Worm (Caenorhabditis elegans): ENCODE data around the gene npr-6.

DNA sequence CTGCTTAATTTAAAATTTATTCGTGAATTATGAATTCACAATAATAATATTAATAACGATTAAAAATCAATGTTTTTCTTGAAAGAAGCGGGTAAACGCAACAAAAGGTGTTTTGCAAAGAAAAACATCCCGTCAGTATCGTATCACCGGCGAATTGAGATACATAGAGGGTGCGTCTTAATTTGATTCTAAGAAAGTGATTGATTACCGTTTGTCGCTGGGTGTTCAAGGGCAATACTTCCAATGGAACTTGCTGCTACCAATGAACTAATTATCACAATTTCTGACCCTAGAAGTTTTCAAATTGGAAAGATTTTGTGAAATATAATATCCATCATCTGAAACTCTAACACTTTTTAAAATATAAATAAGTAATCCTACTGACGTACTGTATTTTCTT is 39.9 kb downstream of the npr-6 start:
- TF ChIP-seq ztf-25 (GFP tag; IDR thresholded peaks at IDR 0.05) (no peak), snpc-3.4 (tag; optimal IDR thresholded peaks at IDR 0.05) (no peak), nfyb-1 (GFP tag; IDR thresholded peaks at IDR 0.05) (no peak)

All from whole organism, young adult.